Worm (Caenorhabditis elegans): Measurements from ENCODE around the gene his-2.

DNA sequence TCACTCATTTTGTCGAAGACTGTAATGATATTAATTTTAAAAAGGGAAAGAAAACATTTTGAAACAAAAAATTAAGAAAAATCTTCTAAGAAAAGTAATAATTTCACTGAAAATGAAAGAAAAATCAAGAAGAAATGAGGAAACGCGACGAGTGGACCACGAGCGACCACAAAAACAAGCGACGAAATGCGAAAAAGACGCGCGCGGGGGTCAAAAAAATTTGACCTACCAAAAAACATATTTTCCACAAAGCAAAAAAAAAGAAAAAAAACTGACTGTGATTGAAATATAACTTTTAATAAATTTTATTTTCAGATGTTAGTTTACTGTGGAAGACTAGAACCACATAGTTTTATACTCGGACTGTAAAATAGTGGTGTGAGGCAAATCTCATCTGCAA is 16.8 kb upstream of the his-2 start, which contains the start of gene F14H3.6:
- no peak for TF ChIP-seq nhr-77 (tag; optimal IDR thresholded peaks at IDR 0.05)
- no peak for TF ChIP-seq grh-1 (GFP tag; IDR thresholded peaks at IDR 0.05)
- TF ChIP-seq unc-30 (tag; optimal IDR thresholded peaks at IDR 0.05) = no peak
- no peak for TF ChIP-seq aha-1 (tag; optimal IDR thresholded peaks at IDR 0.05)
- no peak for TF ChIP-seq mep-1 (tag; optimal IDR thresholded peaks at IDR 0.05)
- TF ChIP-seq nhr-28 (tag; optimal IDR thresholded peaks at IDR 0.05) = no peak
